Fruit fly (Drosophila melanogaster) whole organism, pupa: ENCODE data around the gene btd.

Experiments
- CG4496 ChIP-seq: fragments of 200-800 bp; sonication (Bioruptor generic); IDR thresholded peaks from 3 replicates; pipeline ENCODE4 v1.3.6; 2022; ENCODE audit warnings: missing biosample characterization, missing genetic modification characterization
- EcR ChIP-seq: fragments of 200-800 bp; sonication (Bioruptor generic); optimal IDR thresholded peaks from 3 replicates; lab custom pipeline; 2019; ENCODE audit warnings: missing biosample characterization, missing genetic modification characterization, mild to moderate bottlenecking, moderate library complexity, missing genetic modification reagents
- rn ChIP-seq: fragments of 200-800 bp; sonication (Bioruptor generic); IDR thresholded peaks from 2 replicates; pipeline ENCODE4 v1.3.6; 2022; ENCODE audit warnings: missing biosample characterization, missing genetic modification characterization

DNA sequence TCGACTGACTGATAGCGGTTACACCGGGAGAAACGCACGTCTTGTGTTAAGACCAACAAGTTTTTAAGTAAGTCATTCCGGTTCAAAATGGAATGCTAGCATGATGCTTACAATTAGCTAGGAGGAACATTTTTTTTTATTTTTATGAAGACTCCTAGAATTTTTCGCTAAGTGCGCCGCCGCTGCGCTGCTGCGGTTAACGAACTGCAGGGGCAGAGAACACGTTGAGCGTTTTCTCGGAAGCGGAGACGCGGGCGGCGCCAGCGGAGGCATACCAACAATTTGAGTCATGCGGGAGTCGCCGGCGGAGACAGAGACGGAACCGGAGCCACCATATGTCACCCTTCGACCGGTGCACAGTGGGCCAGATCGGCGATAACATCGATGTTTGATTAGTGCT is 48.0 kb upstream of the btd start:
- TF ChIP-seq CG4496 (GFP tag; lab: Robert Waterston, UW) (peak; percentile 99), EcR (GFP tag; lab: Kevin White, UChicago) (peak; percentile 100), rn (GFP tag; lab: Robert Waterston, UW) (peak; percentile 95)
